Worm (Caenorhabditis elegans): ENCODE data around the gene Y71H2AM.29.

DNA sequence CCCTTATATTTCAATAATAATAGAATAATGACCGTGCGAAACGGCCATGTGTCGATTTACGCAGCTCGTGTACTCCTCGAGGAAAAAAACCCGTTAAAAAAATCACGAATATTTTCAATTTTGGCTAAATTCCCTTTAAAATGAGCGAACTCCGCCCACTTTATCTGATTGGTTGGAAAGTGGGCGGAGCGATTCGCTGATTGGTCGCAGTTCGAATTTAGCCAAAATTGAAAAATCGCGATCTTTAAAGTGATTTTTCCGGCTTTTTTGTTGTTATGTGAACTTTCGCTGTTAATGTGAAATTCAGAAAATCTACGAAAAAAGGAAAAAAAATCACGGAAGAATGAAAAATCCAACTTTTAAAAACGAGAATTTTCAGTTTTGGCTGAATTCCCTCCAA lies 14.7 kb upstream of the Y71H2AM.29 start:
- no peak for TF ChIP-seq ceh-82 (tag; optimal IDR thresholded peaks at IDR 0.05)
- no peak for TF ChIP-seq daf-16 (GFP tag; optimal IDR thresholded peaks at IDR 0.05)
- TF ChIP-seq daf-16 (tag; optimal IDR thresholded peaks at IDR 0.05), result no peak
- no peak for TF ChIP-seq mxl-3 (GFP tag; optimal IDR thresholded peaks at IDR 0.05)
- TF ChIP-seq ama-1 (optimal IDR thresholded peaks at IDR 0.05), result no peak

Measured in whole organism, L4 larva.